Fruit fly (Drosophila melanogaster) whole organism: ENCODE results near the gene CG43689.

ENCODE experiments used
- CG8478 ChIP-seq: fragments of >200 bp; optimal IDR thresholded peaks from 2 replicates; lab custom pipeline; 2018; ENCODE audit warnings: inconsistent platforms
- Dll ChIP-seq: fragments of >200 bp; optimal IDR thresholded peaks from 2 replicates; lab custom pipeline; 2017
- EcR ChIP-seq, 2 experiments: fragments of >200 bp; optimal IDR thresholded peaks; 2 replicates each; lab custom pipeline; 2017; ENCODE audit warnings: missing biosample characterization in 2 of 2, missing genetic modification characterization in 2 of 2, missing genetic modification reagents in 2 of 2
- pan ChIP-seq: fragments of >200 bp; optimal IDR thresholded peaks from 2 replicates; lab custom pipeline; 2017
- psq ChIP-seq: fragments of >200 bp; optimal IDR thresholded peaks from 2 replicates; lab custom pipeline; 2017
- usp ChIP-seq: fragments of >200 bp; optimal IDR thresholded peaks from 2 replicates; lab custom pipeline; 2017; ENCODE audit warnings: missing biosample characterization, missing genetic modification characterization, mixed read lengths

DNA sequence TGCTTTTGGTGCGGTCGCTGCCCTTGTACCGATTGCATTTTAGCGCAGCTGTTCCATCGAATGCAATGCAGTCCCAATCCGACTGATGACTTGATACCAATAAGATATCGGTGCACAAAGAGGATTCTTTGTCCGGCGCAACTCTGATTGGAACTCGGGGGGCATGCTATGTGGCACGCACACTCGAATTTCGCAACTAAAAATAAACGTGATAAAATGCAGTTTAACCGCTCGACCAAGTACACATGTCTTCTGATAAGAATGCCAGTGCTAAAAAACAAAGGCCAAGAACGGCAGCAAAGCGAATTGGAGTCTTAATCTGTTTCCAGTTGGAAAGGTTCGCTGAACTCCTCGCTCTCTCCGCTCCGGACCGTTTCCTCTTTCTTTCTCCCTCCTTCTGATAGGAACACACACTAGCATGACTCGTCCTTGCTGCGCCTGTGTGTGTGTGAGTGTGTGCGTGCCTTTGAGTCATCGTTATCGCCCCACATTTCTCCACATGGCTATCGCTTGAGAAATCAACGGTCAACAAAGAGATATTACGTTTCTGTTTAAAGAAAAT, 33.1 kb downstream of the CG43689 start:
- TF ChIP-seq psq (lab: Kevin White, UChicago) (no peak), Dll (no peak), pan (no peak), usp (GFP tag; lab: Kevin White, UChicago) (no peak), EcR (GFP tag; optimal IDR thresholded peaks at IDR 0.05; lab: Kevin White, UChicago) (no peak), CG8478 (no peak)
